Worm (Caenorhabditis elegans) whole organism, L2 larva: Measurements from ENCODE around the gene Y43F8B.10.

Source experiments
- ama-1 ChIP-seq: fragments of 150-350 bp; optimal IDR thresholded peaks from 2 replicates; lab custom pipeline; 2018; ENCODE audit warnings: inconsistent platforms
- fos-1 ChIP-seq: fragments of 150-350 bp; optimal IDR thresholded peaks from 2 replicates; lab custom pipeline; 2014; ENCODE audit warnings: missing biosample characterization, missing genetic modification characterization
- lin-13 ChIP-seq: fragments of 150-350 bp; optimal IDR thresholded peaks from 2 replicates; lab custom pipeline; 2014; ENCODE audit warnings: missing biosample characterization, missing genetic modification reagents, missing genetic modification characterization

ce11 chrV:19485690-19486089 lies 11.4 kb downstream of the Y43F8B.10 start, which contains the start of gene Y43F8B.18:
- no peak for TF ChIP-seq ama-1 (lab: Kevin White, UChicago)
- TF ChIP-seq lin-13 (GFP tag; lab: Kevin White, UChicago): no peak
- no peak for TF ChIP-seq fos-1 (tag; lab: Kevin White, UChicago)
